Worm (Caenorhabditis elegans) whole organism, young adult: ENCODE results near the gene piit-1.
A peak's percentile ranks its signal among the peaks of the same experiment; 100 is the strongest.

ENCODE experiments used
- B0261.1 ChIP-seq: sonication (generic microtip); optimal IDR thresholded peaks from 2 replicates; lab custom pipeline; 2016; ENCODE audit warnings: mild to moderate bottlenecking, missing genetic modification characterization, moderate library complexity, missing compliant biosample characterization
- B0336.3 ChIP-seq: fragments of 200-800 bp; sonication (Bioruptor generic); IDR thresholded peaks from 2 replicates; pipeline ENCODE4 v1.3.6; 2022; ENCODE audit warnings: missing genetic modification characterization, missing compliant biosample characterization
- C06A6.2 ChIP-seq: fragments of 200-800 bp; sonication (Bioruptor generic); conservative IDR thresholded peaks from 2 replicates; pipeline ENCODE4 v1.3.6; 2022; ENCODE audit warnings: missing genetic modification characterization, missing compliant biosample characterization
- F22D6.2 ChIP-seq: sonication (generic microtip); optimal IDR thresholded peaks from 2 replicates; lab custom pipeline; 2016; ENCODE audit warnings: mild to moderate bottlenecking, missing genetic modification characterization, missing compliant biosample characterization
- F37B4.10 ChIP-seq: fragments of 200-800 bp; sonication (Bioruptor generic); IDR thresholded peaks from 2 replicates; pipeline ENCODE4 v1.3.6; 2022; ENCODE audit warnings: missing genetic modification characterization, missing compliant biosample characterization
- F49E8.2 ChIP-seq: sonication (generic microtip); optimal IDR thresholded peaks from 3 replicates; lab custom pipeline; 2017; ENCODE audit warnings: missing genetic modification characterization, mild to moderate bottlenecking, missing compliant biosample characterization, antibody characterized with exemption, moderate library complexity; ENCODE audit not compliant: insufficient read depth
- F57C9.4 ChIP-seq: sonication (generic microtip); optimal IDR thresholded peaks from 2 replicates; lab custom pipeline; 2017; ENCODE audit warnings: mild to moderate bottlenecking, missing genetic modification characterization, missing compliant biosample characterization
- K11D2.4 ChIP-seq: fragments of 200-800 bp; sonication (Bioruptor generic); IDR thresholded peaks from 2 replicates; pipeline ENCODE4 v1.3.6; 2022; ENCODE audit warnings: missing genetic modification reagents, missing genetic modification characterization, missing compliant biosample characterization
- Y95B8A.8 ChIP-seq: fragments of 200-800 bp; sonication (Bioruptor generic); IDR thresholded peaks from 2 replicates; pipeline ENCODE4 v1.3.6; 2022; ENCODE audit warnings: missing genetic modification reagents, missing genetic modification characterization, missing compliant biosample characterization
- ZK185.1 ChIP-seq: sonication (generic microtip); optimal IDR thresholded peaks from 2 replicates; lab custom pipeline; 2016; ENCODE audit warnings: mild to moderate bottlenecking, missing genetic modification characterization, missing compliant biosample characterization; ENCODE audit not compliant: poor library complexity, severe bottlenecking
- ama-1 ChIP-seq, 3 experiments: fragments of 150-350 bp in 1 of 3; sonication (generic microtip) in 2 of 3; optimal IDR thresholded peaks; 2 replicates each; lab custom pipeline; 2014 to 2018; ENCODE audit warnings: missing biosample characterization in 2 of 3, missing genetic modification characterization in 2 of 3, missing genetic modification reagents in 2 of 3
- attf-3 ChIP-seq: fragments of 200-800 bp; sonication (Bioruptor generic); conservative IDR thresholded peaks from 2 replicates; pipeline ENCODE4 v1.3.6; 2022; ENCODE audit warnings: missing genetic modification reagents, missing genetic modification characterization, missing compliant biosample characterization
- bed-2 ChIP-seq: fragments of 200-800 bp; sonication (Bioruptor generic); IDR thresholded peaks from 2 replicates; pipeline ENCODE4 v1.3.6; 2022; ENCODE audit warnings: missing genetic modification reagents, missing genetic modification characterization, missing compliant biosample characterization
- cebp-1 ChIP-seq, 2 experiments: fragments of 200-800 bp in 1 of 2; sonication (Bioruptor generic) in 1 of 2; sonication (generic microtip) in 1 of 2; IDR thresholded peaks in 1 of 2; optimal IDR thresholded peaks in 1 of 2; 2 replicates each; pipeline versions ENCODE4 v1.3.6 to Lab custom; 2017 to 2022; ENCODE audit warnings: missing compliant biosample characterization in 2 of 2, missing genetic modification characterization in 2 of 2, mild to moderate bottlenecking in 1 of 2, missing genetic modification reagents in 1 of 2, moderate library complexity in 1 of 2
- cebp-2 ChIP-seq: fragments of 200-800 bp; sonication (Bioruptor generic); IDR thresholded peaks from 2 replicates; pipeline ENCODE4 v1.3.6; 2022; ENCODE audit warnings: missing genetic modification characterization, missing compliant biosample characterization
- ceh-27 ChIP-seq: fragments of 200-800 bp; sonication (Bioruptor generic); optimal IDR thresholded peaks from 2 replicates; lab custom pipeline; 2018; ENCODE audit warnings: mild to moderate bottlenecking, missing genetic modification characterization, moderate library complexity, missing compliant biosample characterization
- ceh-40 ChIP-seq: fragments of 200-800 bp; sonication (Bioruptor generic); IDR thresholded peaks from 2 replicates; pipeline ENCODE4 v1.3.6; 2022; ENCODE audit warnings: missing genetic modification characterization, missing compliant biosample characterization
- ceh-91 ChIP-seq: fragments of 200-800 bp; sonication (Bioruptor generic); IDR thresholded peaks from 2 replicates; pipeline ENCODE4 v1.3.6; 2022; ENCODE audit warnings: missing genetic modification reagents, missing genetic modification characterization, missing compliant biosample characterization
- die-1 ChIP-seq: sonication (generic microtip); optimal IDR thresholded peaks from 2 replicates; lab custom pipeline; 2016; ENCODE audit warnings: missing genotype, mild to moderate bottlenecking, missing genetic modification characterization, missing compliant biosample characterization
- dpff-1 ChIP-seq: sonication (generic microtip); optimal IDR thresholded peaks from 2 replicates; lab custom pipeline; 2017; ENCODE audit warnings: mild to moderate bottlenecking, missing genetic modification characterization, missing compliant biosample characterization
- fkh-3 ChIP-seq: sonication (generic microtip); optimal IDR thresholded peaks from 2 replicates; lab custom pipeline; 2016; ENCODE audit warnings: mild to moderate bottlenecking, missing genetic modification characterization, missing compliant biosample characterization
- gei-17 ChIP-seq: fragments of 200-800 bp; sonication (Bioruptor generic); optimal IDR thresholded peaks from 2 replicates; lab custom pipeline; 2018; ENCODE audit warnings: mild to moderate bottlenecking, missing genetic modification characterization, missing compliant biosample characterization
- him-1 ChIP-seq: sonication (generic microtip); optimal IDR thresholded peaks from 2 replicates; lab custom pipeline; 2016; ENCODE audit warnings: missing genotype, missing genetic modification reagents, missing genetic modification characterization, missing compliant biosample characterization
- hmg-1.2 ChIP-seq: fragments of 200-800 bp; sonication (Bioruptor generic); IDR thresholded peaks from 2 replicates; pipeline ENCODE4 v1.3.6; 2022; ENCODE audit warnings: missing genetic modification reagents, missing genetic modification characterization, missing compliant biosample characterization
- let-607 ChIP-seq, 2 experiments: fragments of 200-800 bp in 1 of 2; sonication (Bioruptor generic) in 1 of 2; sonication (generic microtip) in 1 of 2; optimal IDR thresholded peaks; 2 replicates each; lab custom pipeline; 2016 to 2018; ENCODE audit warnings: mild to moderate bottlenecking in 2 of 2, missing compliant biosample characterization in 2 of 2, missing genetic modification characterization in 2 of 2, moderate library complexity in 2 of 2, missing genotype in 1 of 2
- lin-35 ChIP-seq, 3 experiments: fragments of 150-350 bp in 2 of 3; sonication (generic microtip) in 1 of 3; optimal IDR thresholded peaks; 2 replicates each; lab custom pipeline; 2014 to 2018; ENCODE audit warnings: missing biosample characterization in 3 of 3, missing genetic modification characterization in 3 of 3, missing genetic modification reagents in 3 of 3
- lin-54 ChIP-seq: fragments of 200-800 bp; sonication (Bioruptor generic); optimal IDR thresholded peaks from 2 replicates; lab custom pipeline; 2018; ENCODE audit warnings: mild to moderate bottlenecking, missing genetic modification characterization, missing compliant biosample characterization
- lir-1 ChIP-seq: fragments of 200-800 bp; sonication (Bioruptor generic); conservative IDR thresholded peaks from 2 replicates; pipeline ENCODE4 v1.3.6; 2022; ENCODE audit warnings: missing genetic modification reagents, missing genetic modification characterization, missing compliant biosample characterization
- madf-3 ChIP-seq: fragments of 200-800 bp; sonication (Bioruptor generic); IDR thresholded peaks from 2 replicates; pipeline ENCODE4 v1.3.6; 2022; ENCODE audit warnings: missing genetic modification reagents, missing genetic modification characterization, missing compliant biosample characterization
- madf-8 ChIP-seq: fragments of 200-800 bp; sonication (Bioruptor generic); conservative IDR thresholded peaks from 2 replicates; pipeline ENCODE4 v1.3.6; 2022; ENCODE audit warnings: missing genetic modification reagents, missing genetic modification characterization, missing compliant biosample characterization
- mes-4 ChIP-seq: sonication (generic microtip); optimal IDR thresholded peaks from 2 replicates; lab custom pipeline; 2016; ENCODE audit warnings: missing genotype, missing genetic modification characterization, missing compliant biosample characterization
- nhr-120 ChIP-seq: fragments of 200-800 bp; sonication (Bioruptor generic); IDR thresholded peaks from 2 replicates; pipeline ENCODE4 v1.3.6; 2022; ENCODE audit warnings: missing genetic modification characterization, missing compliant biosample characterization
- nhr-27 ChIP-seq: fragments of 200-800 bp; sonication (Bioruptor generic); optimal IDR thresholded peaks from 2 replicates; lab custom pipeline; 2018; ENCODE audit warnings: mild to moderate bottlenecking, missing genetic modification characterization, moderate library complexity, missing compliant biosample characterization
- nhr-80 ChIP-seq: sonication (generic microtip); optimal IDR thresholded peaks from 2 replicates; lab custom pipeline; 2016; ENCODE audit warnings: missing genetic modification characterization, missing compliant biosample characterization
- rpc-1 ChIP-seq, 2 experiments: fragments of 150-350 bp in 1 of 2; sonication (generic microtip) in 1 of 2; optimal IDR thresholded peaks; 2 replicates each; lab custom pipeline; 2014 to 2018; ENCODE audit warnings: missing biosample characterization in 1 of 2, missing genetic modification characterization in 1 of 2, missing genetic modification reagents in 1 of 2, missing genotype in 1 of 2
- snpc-1.1 ChIP-seq: sonication (generic microtip); optimal IDR thresholded peaks from 2 replicates; lab custom pipeline; 2017; ENCODE audit warnings: missing genetic modification characterization, mild to moderate bottlenecking, missing compliant biosample characterization, antibody characterized with exemption, moderate library complexity, missing genotype, missing genetic modification reagents; ENCODE audit not compliant: insufficient read depth
- somi-1 ChIP-seq: fragments of 200-800 bp; sonication (Bioruptor generic); optimal IDR thresholded peaks from 2 replicates; lab custom pipeline; 2018; ENCODE audit warnings: mild to moderate bottlenecking, missing genetic modification characterization, missing compliant biosample characterization
- unc-130 ChIP-seq: sonication (generic microtip); optimal IDR thresholded peaks from 2 replicates; lab custom pipeline; 2016; ENCODE audit warnings: missing genetic modification reagents, missing genetic modification characterization, missing compliant biosample characterization
- ztf-22 ChIP-seq: fragments of 200-800 bp; sonication (Bioruptor generic); optimal IDR thresholded peaks from 2 replicates; lab custom pipeline; 2018; ENCODE audit warnings: mild to moderate bottlenecking, missing genetic modification characterization, moderate library complexity, missing compliant biosample characterization
- ztf-25 ChIP-seq: fragments of 200-800 bp; sonication (Bioruptor generic); IDR thresholded peaks from 2 replicates; pipeline ENCODE4 v1.3.6; 2022; ENCODE audit warnings: missing genetic modification reagents, missing genetic modification characterization, missing compliant biosample characterization
- ztf-3 ChIP-seq: fragments of 200-800 bp; sonication (Bioruptor generic); optimal IDR thresholded peaks from 2 replicates; lab custom pipeline; 2018; ENCODE audit warnings: mild to moderate bottlenecking, missing genetic modification characterization, missing compliant biosample characterization

Gene piit-1

ce11 chrV:11580826-11581225 is 29.1 kb downstream of the piit-1 start, which contains the start of gene srx-90:
srx-90 (plus strand) TSS chrV:11581126.
- TF ChIP-seq nhr-80 (tag; lab: Kevin White, UChicago) (no peak), mes-4 (tag; lab: Kevin White, UChicago) (no peak), die-1 (no peak), F37B4.10 (no peak), ztf-22 (no peak), K11D2.4 (no peak), let-607 (tag; optimal IDR thresholded peaks at IDR 0.05; lab: Kevin White, UChicago) (no peak), ceh-27 (GFP tag; lab: Kevin White, UChicago) (no peak), lir-1 (GFP tag; lab: Robert Waterston, UW) (no peak), ztf-3 (GFP tag; lab: Kevin White, UChicago) (no peak), lin-54 (GFP tag; lab: Kevin White, UChicago) (no peak), B0336.3 (GFP tag; lab: Robert Waterston, UW) (no peak), Y95B8A.8 (GFP tag; lab: Robert Waterston, UW) (no peak), C06A6.2 (GFP tag; lab: Robert Waterston, UW) (no peak), bed-2 (GFP tag; lab: Robert Waterston, UW) (no peak), gei-17 (no peak)

ce11 chrV:11574563-11574962 is 35.4 kb downstream of the piit-1 start:
- TF ChIP-seq ceh-27 (GFP tag; lab: Kevin White, UChicago) (no peak), attf-3 (GFP tag; lab: Robert Waterston, UW) (no peak), nhr-80 (tag; lab: Kevin White, UChicago) (peak; percentile 19), snpc-1.1 (no peak)
- TF ChIP-seq, all 124 proteins: peak for 1

- TF ChIP-seq ZK185.1 (peak; percentile 84), ceh-40 (GFP tag; lab: Robert Waterston, UW) (no peak), rpc-1 (optimal IDR thresholded peaks at IDR 0.05; lab: Kevin White, UChicago) (no peak), rpc-1 (tag; optimal IDR thresholded peaks at IDR 0.05; lab: Kevin White, UChicago) (no peak), C06A6.2 (GFP tag; lab: Robert Waterston, UW) (peak; percentile 90), ama-1 (optimal IDR thresholded peaks at IDR 0.05; lab: Kevin White, UChicago) (no peak), ama-1 (GFP tag; optimal IDR thresholded peaks at IDR 0.05; lab: Kevin White, UChicago) (no peak), nhr-27 (tag; lab: Kevin White, UChicago) (no peak), F37B4.10 (no peak), ztf-25 (no peak), hmg-1.2 (no peak), B0261.1 (tag; lab: Kevin White, UChicago) (peak; percentile 5), unc-130 (GFP tag; lab: Kevin White, UChicago) (no peak), dpff-1 (tag; lab: Kevin White, UChicago) (peak; percentile 36), ceh-91 (GFP tag; lab: Robert Waterston, UW) (no peak), nhr-120 (GFP tag; lab: Robert Waterston, UW) (no peak), lin-35 (GFP tag; optimal IDR thresholded peaks at IDR 0.05; lab: Kevin White, UChicago) (peak in 1 of 3 experiments; percentile 55), fkh-3 (no peak), cebp-2 (GFP tag; lab: Robert Waterston, UW) (no peak), cebp-1 (GFP tag; IDR thresholded peaks at IDR 0.05; lab: Robert Waterston, UW) (peak; percentile 51; the same call in 1 of the 2 replicates), cebp-1 (tag; optimal IDR thresholded peaks at IDR 0.05; lab: Kevin White, UChicago) (peak; percentile 85), die-1 (peak; percentile 68), attf-3 (GFP tag; lab: Robert Waterston, UW) (no peak), B0336.3 (GFP tag; lab: Robert Waterston, UW) (peak; percentile 83; the same call in 1 of the 2 replicates), madf-8 (no peak), Y95B8A.8 (GFP tag; lab: Robert Waterston, UW) (no peak), F57C9.4 (tag; lab: Kevin White, UChicago) (no peak), F49E8.2 (tag; lab: Kevin White, UChicago) (no peak), lin-54 (GFP tag; lab: Kevin White, UChicago) (peak; percentile 60), him-1 (tag; lab: Kevin White, UChicago) (no peak), madf-3 (no peak), F22D6.2 (tag; lab: Kevin White, UChicago) (peak; percentile 91), somi-1 (peak; percentile 97)
Observed at ce11 chrV:11572803-11573490, 37.0 kb downstream of the piit-1 start, which contains the start of the genes H12C20.7 and nhr-68. H12C20.7 (minus strand) TSS chrV:11572990. nhr-68 (plus strand) TSS chrV:11573440.
